Worm (Caenorhabditis elegans) whole organism, late embryonic: Measurements from ENCODE around the gene sgo-1.

Experiments
- C08G9.2 ChIP-seq: sonication (generic microtip); optimal IDR thresholded peaks from 2 replicates; lab custom pipeline; 2016; ENCODE audit warnings: mild to moderate bottlenecking, missing genetic modification characterization, moderate library complexity, missing compliant biosample characterization
- C38D4.7 ChIP-seq: fragments of 200-800 bp; sonication (Bioruptor generic); optimal IDR thresholded peaks from 2 replicates; lab custom pipeline; 2018; ENCODE audit warnings: mild to moderate bottlenecking, missing genetic modification characterization, moderate library complexity, missing compliant biosample characterization
- F13H6.1 ChIP-seq: sonication (generic microtip); optimal IDR thresholded peaks from 2 replicates; lab custom pipeline; 2016; ENCODE audit warnings: missing genetic modification characterization, missing compliant biosample characterization
- Y22D7AL.16 ChIP-seq: sonication (generic microtip); optimal IDR thresholded peaks from 2 replicates; lab custom pipeline; 2016; ENCODE audit warnings: missing genetic modification characterization, missing compliant biosample characterization
- ama-1 ChIP-seq: fragments of 150-350 bp; optimal IDR thresholded peaks from 2 replicates; lab custom pipeline; 2014
- ceh-14 ChIP-seq: sonication (generic microtip); optimal IDR thresholded peaks from 2 replicates; lab custom pipeline; 2016; ENCODE audit warnings: missing genotype, missing genetic modification characterization, missing compliant biosample characterization
- ceh-18 ChIP-seq: sonication (generic microtip); optimal IDR thresholded peaks from 2 replicates; lab custom pipeline; 2016; ENCODE audit warnings: missing genetic modification characterization, missing compliant biosample characterization
- ceh-19 ChIP-seq: fragments of 200-800 bp; sonication (Bioruptor generic); optimal IDR thresholded peaks from 2 replicates; lab custom pipeline; 2018; ENCODE audit warnings: mild to moderate bottlenecking, missing genetic modification characterization, missing compliant biosample characterization
- ceh-2 ChIP-seq: sonication (generic microtip); optimal IDR thresholded peaks from 2 replicates; lab custom pipeline; 2016; ENCODE audit warnings: missing genotype, missing genetic modification characterization, missing compliant biosample characterization
- ceh-22 ChIP-seq: sonication (generic microtip); optimal IDR thresholded peaks from 2 replicates; lab custom pipeline; 2017; ENCODE audit warnings: missing biosample characterization, missing genetic modification characterization
- ceh-24 ChIP-seq: sonication (generic microtip); optimal IDR thresholded peaks from 2 replicates; lab custom pipeline; 2016; ENCODE audit warnings: mild to moderate bottlenecking, missing genetic modification characterization, missing compliant biosample characterization
- ceh-31 ChIP-seq: sonication (generic microtip); optimal IDR thresholded peaks from 2 replicates; lab custom pipeline; 2016; ENCODE audit warnings: missing genetic modification characterization, missing compliant biosample characterization
- ceh-34 ChIP-seq: sonication (generic microtip); optimal IDR thresholded peaks from 2 replicates; lab custom pipeline; 2016; ENCODE audit warnings: mild to moderate bottlenecking, missing genetic modification characterization, missing compliant biosample characterization
- ceh-48 ChIP-seq: sonication (generic microtip); optimal IDR thresholded peaks from 2 replicates; lab custom pipeline; 2016; ENCODE audit warnings: missing genetic modification characterization, inconsistent platforms, missing compliant biosample characterization
- ceh-6 ChIP-seq: fragments of 200-800 bp; sonication (Bioruptor generic); optimal IDR thresholded peaks from 2 replicates; lab custom pipeline; 2018; ENCODE audit warnings: mild to moderate bottlenecking, missing genetic modification characterization, missing compliant biosample characterization
- dmd-4 ChIP-seq: sonication (generic microtip); optimal IDR thresholded peaks from 2 replicates; lab custom pipeline; 2016; ENCODE audit warnings: borderline replicate concordance, missing genetic modification characterization, missing compliant biosample characterization
- elt-2 ChIP-seq: sonication (generic microtip); optimal IDR thresholded peaks from 2 replicates; lab custom pipeline; 2016; ENCODE audit warnings: missing genetic modification reagents, missing genetic modification characterization, missing compliant biosample characterization
- elt-4 ChIP-seq: sonication (generic microtip); optimal IDR thresholded peaks from 2 replicates; lab custom pipeline; 2016; ENCODE audit warnings: missing genetic modification characterization, missing compliant biosample characterization
- ets-4 ChIP-seq: sonication (generic microtip); optimal IDR thresholded peaks from 2 replicates; lab custom pipeline; 2016; ENCODE audit warnings: missing genetic modification characterization, missing compliant biosample characterization
- eyg-1 ChIP-seq: sonication (generic microtip); optimal IDR thresholded peaks from 2 replicates; lab custom pipeline; 2016; ENCODE audit warnings: missing genotype, missing genetic modification characterization, missing compliant biosample characterization
- fax-1 ChIP-seq: sonication (generic microtip); optimal IDR thresholded peaks from 2 replicates; lab custom pipeline; 2016; ENCODE audit warnings: missing genotype, missing genetic modification characterization, missing compliant biosample characterization
- fkh-6 ChIP-seq: sonication (generic microtip); optimal IDR thresholded peaks from 2 replicates; lab custom pipeline; 2016; ENCODE audit warnings: missing genetic modification characterization, missing compliant biosample characterization
- hlh-13 ChIP-seq: fragments of 200-800 bp; sonication (Bioruptor generic); optimal IDR thresholded peaks from 2 replicates; lab custom pipeline; 2018; ENCODE audit warnings: mild to moderate bottlenecking, missing genetic modification characterization, missing compliant biosample characterization
- hlh-15 ChIP-seq: sonication (generic microtip); optimal IDR thresholded peaks from 2 replicates; lab custom pipeline; 2016; ENCODE audit warnings: missing genetic modification characterization, missing compliant biosample characterization
- hlh-8 ChIP-seq: sonication (generic microtip); optimal IDR thresholded peaks from 2 replicates; lab custom pipeline; 2016; ENCODE audit warnings: missing genotype, missing genetic modification characterization, missing compliant biosample characterization
- lim-6 ChIP-seq: sonication (generic microtip); optimal IDR thresholded peaks from 2 replicates; lab custom pipeline; 2016; ENCODE audit warnings: missing genetic modification characterization, missing compliant biosample characterization
- lin-11 ChIP-seq: fragments of 200-800 bp; sonication (Bioruptor generic); optimal IDR thresholded peaks from 2 replicates; lab custom pipeline; 2018; ENCODE audit warnings: mild to moderate bottlenecking, missing genetic modification characterization, missing compliant biosample characterization
- madf-2 ChIP-seq: sonication (generic microtip); optimal IDR thresholded peaks from 2 replicates; lab custom pipeline; 2017; ENCODE audit warnings: missing genetic modification characterization, missing compliant biosample characterization
- mec-3 ChIP-seq: sonication (generic microtip); optimal IDR thresholded peaks from 2 replicates; lab custom pipeline; 2016; ENCODE audit warnings: borderline replicate concordance, missing genetic modification characterization, missing compliant biosample characterization
- nfya-1 ChIP-seq: sonication (generic microtip); optimal IDR thresholded peaks from 2 replicates; lab custom pipeline; 2017; ENCODE audit warnings: missing genetic modification characterization, mild to moderate bottlenecking, missing compliant biosample characterization, antibody characterized with exemption, moderate library complexity
- nhr-232 ChIP-seq: sonication (generic microtip); optimal IDR thresholded peaks from 2 replicates; lab custom pipeline; 2016; ENCODE audit warnings: missing genetic modification characterization, missing compliant biosample characterization
- npax-4 ChIP-seq: sonication (generic microtip); optimal IDR thresholded peaks from 2 replicates; lab custom pipeline; 2016; ENCODE audit warnings: missing genetic modification characterization, missing compliant biosample characterization
- odd-2 ChIP-seq: sonication (generic microtip); optimal IDR thresholded peaks from 2 replicates; lab custom pipeline; 2017; ENCODE audit warnings: antibody characterized with exemption, mild to moderate bottlenecking, missing genetic modification characterization, missing compliant biosample characterization
- pat-9 ChIP-seq: fragments of 200-800 bp; sonication (Bioruptor generic); optimal IDR thresholded peaks from 2 replicates; lab custom pipeline; 2018; ENCODE audit warnings: mild to moderate bottlenecking, missing genetic modification characterization, moderate library complexity, missing compliant biosample characterization
- pha-4 ChIP-seq: fragments of 150-350 bp; optimal IDR thresholded peaks from 2 replicates; lab custom pipeline; 2018; ENCODE audit warnings: missing biosample characterization, missing genetic modification reagents, missing genetic modification characterization
- pqm-1 ChIP-seq: sonication (generic microtip); optimal IDR thresholded peaks from 2 replicates; lab custom pipeline; 2016; ENCODE audit warnings: missing genetic modification characterization, missing compliant biosample characterization
- pros-1 ChIP-seq: fragments of 150-350 bp; optimal IDR thresholded peaks from 2 replicates; lab custom pipeline; 2014; ENCODE audit warnings: missing biosample characterization, missing genetic modification reagents, missing genetic modification characterization
- ref-2 ChIP-seq: sonication (generic microtip); optimal IDR thresholded peaks from 2 replicates; lab custom pipeline; 2016; ENCODE audit warnings: missing genetic modification characterization, missing compliant biosample characterization
- rnt-1 ChIP-seq: sonication (generic microtip); optimal IDR thresholded peaks from 2 replicates; lab custom pipeline; 2016; ENCODE audit warnings: missing genetic modification characterization, missing compliant biosample characterization
- sdc-2 ChIP-seq: sonication (generic microtip); optimal IDR thresholded peaks from 2 replicates; lab custom pipeline; 2016; ENCODE audit warnings: missing genotype, missing genetic modification characterization, missing compliant biosample characterization
- sox-4 ChIP-seq: sonication (generic microtip); optimal IDR thresholded peaks from 2 replicates; lab custom pipeline; 2017; ENCODE audit warnings: mild to moderate bottlenecking, missing genetic modification characterization, inconsistent platforms, missing compliant biosample characterization
- tbx-2 ChIP-seq: sonication (generic microtip); optimal IDR thresholded peaks from 2 replicates; lab custom pipeline; 2016; ENCODE audit warnings: missing genetic modification characterization, missing compliant biosample characterization
- tbx-7 ChIP-seq: sonication (generic microtip); optimal IDR thresholded peaks from 2 replicates; lab custom pipeline; 2016; ENCODE audit warnings: missing genotype, missing genetic modification characterization, missing compliant biosample characterization
- unc-3 ChIP-seq, 2 experiments: fragments of 200-800 bp in 1 of 2; sonication (Bioruptor generic) in 1 of 2; sonication (generic microtip) in 1 of 2; conservative IDR thresholded peaks in 1 of 2; optimal IDR thresholded peaks in 1 of 2; 2 replicates each; pipeline versions ENCODE4 v1.3.6 to Lab custom; 2016 to 2022; ENCODE audit warnings: missing compliant biosample characterization in 2 of 2, missing genetic modification characterization in 2 of 2, missing genetic modification reagents in 1 of 2
- unc-42 ChIP-seq: sonication (generic microtip); optimal IDR thresholded peaks from 2 replicates; lab custom pipeline; 2016; ENCODE audit warnings: missing genotype, missing genetic modification characterization, missing compliant biosample characterization
- unc-55 ChIP-seq: sonication (generic microtip); optimal IDR thresholded peaks from 2 replicates; lab custom pipeline; 2017; ENCODE audit warnings: missing biosample characterization, missing genetic modification reagents, missing genetic modification characterization
- unc-86 ChIP-seq: sonication (generic microtip); optimal IDR thresholded peaks from 2 replicates; lab custom pipeline; 2016; ENCODE audit warnings: missing genetic modification characterization, missing compliant biosample characterization
- zip-5 ChIP-seq: sonication (generic microtip); optimal IDR thresholded peaks from 2 replicates; lab custom pipeline; 2016; ENCODE audit warnings: missing genetic modification characterization, missing compliant biosample characterization

sgo-1 gene

ce11 chrIV:7817852-7818251 lies 21.6 kb upstream of the sgo-1 start, which contains the start of gene ric-3:
TSS of gene ric-3 (plus strand) at chrIV:7818251.
- TF ChIP-seq ceh-19 (GFP tag; lab: Kevin White, UChicago): peak; percentile 18
- TF ChIP-seq F13H6.1 (tag; lab: Kevin White, UChicago): no peak
- peak; percentile 70 for TF ChIP-seq ceh-31 (tag; lab: Kevin White, UChicago)
- peak; percentile 7 for TF ChIP-seq ceh-34
- no peak for TF ChIP-seq hlh-15 (tag; lab: Kevin White, UChicago)
- TF ChIP-seq ceh-48: peak; percentile 84
- TF ChIP-seq nfya-1 (tag; lab: Kevin White, UChicago): peak; percentile 78
- TF ChIP-seq fax-1 (tag; lab: Kevin White, UChicago): no peak
- TF ChIP-seq unc-42 (tag; lab: Kevin White, UChicago): peak; percentile 74
- no peak for TF ChIP-seq hlh-13 (GFP tag; lab: Kevin White, UChicago)
- TF ChIP-seq unc-55 (GFP tag; lab: Kevin White, UChicago): peak; percentile 80
- TF ChIP-seq nhr-232 (tag; lab: Kevin White, UChicago): no peak
- no peak for TF ChIP-seq ceh-6
- no peak for TF ChIP-seq ama-1 (lab: Kevin White, UChicago)
- peak; percentile 11 for TF ChIP-seq pros-1 (tag; lab: Kevin White, UChicago)
- peak; percentile 46 for TF ChIP-seq ceh-18 (tag; lab: Kevin White, UChicago)
- no peak for TF ChIP-seq ceh-22 (tag; lab: Kevin White, UChicago)
- TF ChIP-seq lim-6 (tag; lab: Kevin White, UChicago): peak; percentile 30
- no peak for TF ChIP-seq madf-2 (tag; lab: Kevin White, UChicago)
- peak; percentile 38 for TF ChIP-seq tbx-2 (tag; lab: Kevin White, UChicago)
- TF ChIP-seq hlh-8 (tag; lab: Kevin White, UChicago): peak; percentile 73
- no peak for TF ChIP-seq unc-3 (GFP tag; conservative IDR thresholded peaks at IDR 0.05; lab: Robert Waterston, UW)
- TF ChIP-seq unc-3 (tag; optimal IDR thresholded peaks at IDR 0.05; lab: Kevin White, UChicago): no peak
- no peak for TF ChIP-seq npax-4 (tag; lab: Kevin White, UChicago)
- peak; percentile 13 for TF ChIP-seq dmd-4 (tag; lab: Kevin White, UChicago)

DNA sequence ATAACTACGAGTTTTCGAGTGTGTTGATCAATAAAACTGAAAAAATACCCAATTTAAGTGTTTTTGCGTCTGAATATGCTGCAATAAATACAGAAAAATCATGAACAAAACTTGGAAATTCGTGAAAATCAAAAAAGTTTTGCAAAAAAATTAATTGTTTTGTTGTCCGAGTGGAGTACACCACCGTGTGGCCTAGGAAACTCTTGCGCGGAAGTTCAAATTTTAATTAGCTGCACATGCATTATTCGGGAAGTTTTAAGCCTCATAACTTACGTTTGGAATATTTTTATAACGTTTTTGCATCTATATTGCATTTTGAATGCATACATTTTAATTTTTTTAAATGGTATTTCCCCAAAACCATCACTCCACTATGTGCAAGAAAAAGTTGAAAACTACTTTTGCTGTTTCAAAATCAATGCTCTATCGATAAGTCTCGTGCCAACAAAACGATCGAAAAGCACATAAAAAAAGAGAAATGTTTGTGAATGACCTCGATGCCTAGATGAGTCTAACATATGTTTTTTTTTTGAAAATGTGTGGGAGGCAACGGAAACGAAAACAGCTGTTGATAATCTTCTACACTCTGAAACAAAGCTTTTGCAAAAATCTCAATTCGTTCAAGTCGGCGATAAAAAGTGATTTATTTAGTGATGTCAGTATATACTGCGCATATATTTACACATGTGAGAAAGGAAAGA lies 20.3 kb upstream of the sgo-1 start:
- TF ChIP-seq tbx-7 (tag; lab: Kevin White, UChicago) (peak; percentile 74), Y22D7AL.16 (tag; lab: Kevin White, UChicago) (no peak), pat-9 (tag; lab: Kevin White, UChicago) (no peak), ceh-14 (tag; lab: Kevin White, UChicago) (peak; percentile 6), hlh-8 (tag; lab: Kevin White, UChicago) (no peak), ceh-31 (tag; lab: Kevin White, UChicago) (peak; percentile 52), ets-4 (tag; lab: Kevin White, UChicago) (peak; percentile 58), fkh-6 (tag; lab: Kevin White, UChicago) (no peak), pqm-1 (tag; lab: Kevin White, UChicago) (no peak), pha-4 (tag; lab: Kevin White, UChicago) (no peak), C38D4.7 (GFP tag; lab: Kevin White, UChicago) (no peak), lim-6 (tag; lab: Kevin White, UChicago) (no peak), elt-4 (no peak), ceh-48 (no peak), ceh-24 (tag; lab: Kevin White, UChicago) (no peak), rnt-1 (tag; lab: Kevin White, UChicago) (no peak), zip-5 (tag; lab: Kevin White, UChicago) (peak; percentile 46), ceh-18 (tag; lab: Kevin White, UChicago) (peak; percentile 18), C08G9.2 (peak; percentile 81), hlh-13 (GFP tag; lab: Kevin White, UChicago) (no peak), tbx-2 (tag; lab: Kevin White, UChicago) (peak; percentile 21), unc-86 (tag; lab: Kevin White, UChicago) (no peak), elt-2 (tag; lab: Kevin White, UChicago) (peak; percentile 27), unc-3 (GFP tag; conservative IDR thresholded peaks at IDR 0.05; lab: Robert Waterston, UW) (no peak), unc-3 (tag; optimal IDR thresholded peaks at IDR 0.05; lab: Kevin White, UChicago) (no peak), mec-3 (tag; lab: Kevin White, UChicago) (no peak), sdc-2 (tag; lab: Kevin White, UChicago) (no peak), odd-2 (tag; lab: Kevin White, UChicago) (no peak), eyg-1 (tag; lab: Kevin White, UChicago) (no peak), lin-11 (no peak), sox-4 (tag; lab: Kevin White, UChicago) (no peak), ceh-2 (tag; lab: Kevin White, UChicago) (peak; percentile 49), pros-1 (tag; lab: Kevin White, UChicago) (no peak), ref-2 (no peak)
- TF ChIP-seq, all 69 proteins: peak for 10
